Fruit fly (Drosophila melanogaster) whole organism, embryonic: ENCODE results near the gene drl.

Source experiments
- Adf1 ChIP-seq: fragments of 200-800 bp; sonication (Bioruptor generic); IDR thresholded peaks from 2 replicates; pipeline ENCODE4 v1.3.6; 2022; ENCODE audit warnings: missing biosample characterization, missing genetic modification characterization
- BEAF-32 ChIP-seq: fragments of 200-800 bp; sonication (Bioruptor generic); optimal IDR thresholded peaks from 3 replicates; lab custom pipeline; 2017; ENCODE audit warnings: missing biosample characterization, missing genetic modification characterization, mild to moderate bottlenecking, moderate library complexity, missing genetic modification reagents
- Bgb ChIP-seq: fragments of 200-800 bp; sonication (Bioruptor generic); IDR thresholded peaks from 2 replicates; pipeline ENCODE4 v1.3.6; 2022; ENCODE audit warnings: missing biosample characterization, missing genetic modification characterization; ENCODE audit not compliant: partially characterized antibody
- BtbVII ChIP-seq: fragments of 200-800 bp; sonication (Bioruptor generic); optimal IDR thresholded peaks from 3 replicates; lab custom pipeline; 2017; ENCODE audit warnings: missing biosample characterization, mild to moderate bottlenecking, missing genetic modification characterization
- CG10147 ChIP-seq: fragments of 200-800 bp; sonication (Bioruptor generic); optimal IDR thresholded peaks from 2 replicates; lab custom pipeline; 2019; ENCODE audit warnings: missing biosample characterization, mild to moderate bottlenecking, missing genetic modification characterization, moderate library complexity
- CG13775 ChIP-seq: fragments of 200-800 bp; sonication (Bioruptor generic); optimal IDR thresholded peaks from 3 replicates; lab custom pipeline; 2017; ENCODE audit warnings: missing biosample characterization, mild to moderate bottlenecking, missing genetic modification characterization
- CG13894 ChIP-seq: fragments of 200-800 bp; sonication (Bioruptor generic); optimal IDR thresholded peaks from 3 replicates; lab custom pipeline; 2018; ENCODE audit warnings: missing biosample characterization, mild to moderate bottlenecking, missing genetic modification characterization, moderate library complexity
- CG1529 ChIP-seq: fragments of 200-800 bp; sonication (Bioruptor generic); optimal IDR thresholded peaks from 3 replicates; lab custom pipeline; 2018; ENCODE audit warnings: missing biosample characterization, missing genetic modification characterization
- CG15696 ChIP-seq: fragments of 200-800 bp; sonication (Bioruptor generic); optimal IDR thresholded peaks from 2 replicates; lab custom pipeline; 2019; ENCODE audit warnings: missing biosample characterization, mild to moderate bottlenecking, missing genetic modification characterization, moderate library complexity
- CG1647 ChIP-seq: fragments of 200-800 bp; sonication (Bioruptor generic); optimal IDR thresholded peaks from 3 replicates; lab custom pipeline; 2016; ENCODE audit warnings: missing biosample characterization, missing genetic modification characterization
- CG16815 ChIP-seq: fragments of 200-800 bp; sonication (Bioruptor generic); optimal IDR thresholded peaks from 3 replicates; lab custom pipeline; 2017; ENCODE audit warnings: missing biosample characterization, mild to moderate bottlenecking, missing genetic modification characterization
- CG17612 ChIP-seq: fragments of 200-800 bp; sonication (Bioruptor generic); IDR thresholded peaks from 2 replicates; pipeline ENCODE4 v1.3.6; 2022; ENCODE audit warnings: missing biosample characterization, missing genetic modification characterization
- CG18011 ChIP-seq: fragments of 200-800 bp; sonication (Bioruptor generic); optimal IDR thresholded peaks from 2 replicates; lab custom pipeline; 2017; ENCODE audit warnings: missing biosample characterization, missing genetic modification characterization, mild to moderate bottlenecking, moderate library complexity, missing genotype
- CG2120 ChIP-seq: fragments of 200-800 bp; sonication (Bioruptor generic); optimal IDR thresholded peaks from 3 replicates; lab custom pipeline; 2016; ENCODE audit warnings: missing biosample characterization, missing genetic modification characterization
- CG2889 ChIP-seq: fragments of 200-800 bp; sonication (Bioruptor generic); IDR thresholded peaks from 3 replicates; pipeline ENCODE4 v1.3.6; 2022; ENCODE audit warnings: missing biosample characterization, missing genetic modification characterization
- CG4617 ChIP-seq: fragments of 200-800 bp; sonication (Bioruptor generic); optimal IDR thresholded peaks from 3 replicates; lab custom pipeline; 2016; ENCODE audit warnings: missing biosample characterization, missing genetic modification characterization, borderline replicate concordance
- CG4707 ChIP-seq: fragments of 200-800 bp; sonication (Bioruptor generic); optimal IDR thresholded peaks from 2 replicates; lab custom pipeline; 2018; ENCODE audit warnings: missing biosample characterization, mild to moderate bottlenecking, missing genetic modification characterization, moderate library complexity
- CG5953 ChIP-seq: fragments of 200-800 bp; sonication (Bioruptor generic); IDR thresholded peaks from 2 replicates; pipeline ENCODE4 v1.3.6; 2022; ENCODE audit warnings: missing biosample characterization, missing genetic modification characterization
- CG6689 ChIP-seq: fragments of 200-800 bp; sonication (Bioruptor generic); IDR thresholded peaks from 2 replicates; pipeline ENCODE4 v1.3.6; 2022; ENCODE audit warnings: missing biosample characterization, missing genetic modification characterization
- CG8388 ChIP-seq: fragments of 200-800 bp; sonication (Bioruptor generic); optimal IDR thresholded peaks from 2 replicates; lab custom pipeline; 2019; ENCODE audit warnings: missing biosample characterization, mild to moderate bottlenecking, missing genetic modification characterization, moderate library complexity
- CG9215 ChIP-seq: fragments of 200-800 bp; sonication (Bioruptor generic); IDR thresholded peaks from 2 replicates; pipeline ENCODE4 v1.3.6; 2022; ENCODE audit warnings: missing biosample characterization, missing genetic modification characterization
- CG9609 ChIP-seq: fragments of 200-800 bp; sonication (Bioruptor generic); optimal IDR thresholded peaks from 3 replicates; lab custom pipeline; 2016; ENCODE audit warnings: missing biosample characterization, missing genetic modification characterization
- CrebB ChIP-seq: fragments of 200-800 bp; sonication (Bioruptor generic); optimal IDR thresholded peaks from 3 replicates; lab custom pipeline; 2018; ENCODE audit warnings: missing biosample characterization, mild to moderate bottlenecking, missing genetic modification characterization
- Gsc ChIP-seq: fragments of 200-800 bp; sonication (Bioruptor generic); IDR thresholded peaks from 2 replicates; pipeline ENCODE4 v1.3.6; 2022; ENCODE audit warnings: missing biosample characterization, missing genetic modification characterization
- Gug ChIP-seq: fragments of 200-800 bp; sonication (Bioruptor generic); IDR thresholded peaks from 4 replicates; pipeline ENCODE4 v1.3.6; 2022; ENCODE audit warnings: missing biosample characterization, missing genetic modification characterization
- HHEX ChIP-seq: fragments of 200-800 bp; sonication (Bioruptor generic); optimal IDR thresholded peaks from 3 replicates; lab custom pipeline; 2017; ENCODE audit warnings: missing biosample characterization, mild to moderate bottlenecking, missing genetic modification characterization, missing genetic modification reagents
- HLH54F ChIP-seq: fragments of 200-800 bp; sonication (Bioruptor generic); optimal IDR thresholded peaks from 3 replicates; lab custom pipeline; 2016; ENCODE audit warnings: missing biosample characterization, missing genetic modification characterization
- Hmx ChIP-seq: fragments of 200-800 bp; sonication (Bioruptor generic); optimal IDR thresholded peaks from 2 replicates; lab custom pipeline; 2016; ENCODE audit warnings: missing biosample characterization, missing genetic modification characterization
- MTF-1 ChIP-seq: fragments of 200-800 bp; sonication (Bioruptor generic); optimal IDR thresholded peaks from 2 replicates; lab custom pipeline; 2018; ENCODE audit warnings: missing biosample characterization, mild to moderate bottlenecking, missing genetic modification characterization, borderline replicate concordance
- Oaz ChIP-seq: fragments of 200-800 bp; sonication (Bioruptor generic); IDR thresholded peaks from 2 replicates; pipeline ENCODE4 v1.3.6; 2022; ENCODE audit warnings: missing biosample characterization, missing genetic modification characterization
- Xrp1 ChIP-seq: fragments of 200-800 bp; sonication (Bioruptor generic); IDR thresholded peaks from 2 replicates; pipeline ENCODE4 v1.3.6; 2022; ENCODE audit warnings: missing biosample characterization, missing genetic modification characterization
- al ChIP-seq: fragments of 200-800 bp; sonication (Bioruptor generic); IDR thresholded peaks from 2 replicates; pipeline ENCODE4 v1.3.6; 2022; ENCODE audit warnings: missing biosample characterization, missing genetic modification characterization
- az2 ChIP-seq: fragments of 200-800 bp; sonication (Bioruptor generic); optimal IDR thresholded peaks from 3 replicates; lab custom pipeline; 2016; ENCODE audit warnings: missing biosample characterization, missing genetic modification characterization
- cad ChIP-seq: fragments of >200 bp; optimal IDR thresholded peaks from 2 replicates; lab custom pipeline; 2017; ENCODE audit warnings: missing biosample characterization, missing genetic modification characterization
- crc ChIP-seq: fragments of 200-800 bp; sonication (Bioruptor generic); optimal IDR thresholded peaks from 2 replicates; lab custom pipeline; 2016; ENCODE audit warnings: missing biosample characterization, missing genetic modification characterization
- croc ChIP-seq: fragments of 200-800 bp; sonication (Bioruptor generic); conservative IDR thresholded peaks from 3 replicates; pipeline ENCODE4 v1.3.6; 2022; ENCODE audit warnings: missing biosample characterization, missing genetic modification characterization
- danr ChIP-seq: fragments of 200-800 bp; sonication (Bioruptor generic); IDR thresholded peaks from 2 replicates; pipeline ENCODE4 v1.3.6; 2022; ENCODE audit warnings: missing biosample characterization, missing genetic modification characterization
- dpn ChIP-seq, 2 experiments: fragments of 200-800 bp; sonication (Bioruptor generic); optimal IDR thresholded peaks; 3 replicates each; lab custom pipeline; 2016; ENCODE audit warnings: missing biosample characterization in 2 of 2, missing genetic modification characterization in 2 of 2
- esg ChIP-seq: fragments of 200-800 bp; sonication (Bioruptor generic); conservative IDR thresholded peaks from 2 replicates; pipeline ENCODE4 v1.3.6; 2022; ENCODE audit warnings: missing biosample characterization, missing genetic modification characterization
- hth ChIP-seq: fragments of >200 bp; optimal IDR thresholded peaks from 2 replicates; lab custom pipeline; 2017; ENCODE audit warnings: inconsistent platforms
- kay ChIP-seq: fragments of 200-800 bp; sonication (Bioruptor generic); optimal IDR thresholded peaks from 2 replicates; lab custom pipeline; 2016; ENCODE audit warnings: missing biosample characterization, missing genetic modification characterization
- lilli ChIP-seq: fragments of 200-800 bp; sonication (Bioruptor generic); optimal IDR thresholded peaks from 3 replicates; lab custom pipeline; 2016; ENCODE audit warnings: missing biosample characterization, missing genetic modification characterization
- peb ChIP-seq: fragments of 200-800 bp; sonication (Bioruptor generic); IDR thresholded peaks from 2 replicates; pipeline ENCODE4 v1.3.6; 2022; ENCODE audit warnings: missing biosample characterization, missing genetic modification characterization
- prd ChIP-seq, 3 experiments: fragments of >200 bp in 2 of 3; fragments of 200-800 bp in 1 of 3; sonication (Bioruptor generic) in 1 of 3; optimal IDR thresholded peaks in 2 of 3; IDR thresholded peaks in 1 of 3; 2 replicates in 2 of 3; 3 replicates in 1 of 3; pipeline versions ENCODE4 v1.3.6 to Lab custom; 2017 to 2022; ENCODE audit warnings: missing biosample characterization in 1 of 3, missing genetic modification characterization in 1 of 3
- ranshi ChIP-seq: fragments of 200-800 bp; sonication (Bioruptor generic); IDR thresholded peaks from 2 replicates; pipeline ENCODE4 v1.3.6; 2022; ENCODE audit warnings: missing biosample characterization, missing genetic modification characterization
- so ChIP-seq: fragments of 200-800 bp; sonication (Bioruptor generic); IDR thresholded peaks from 3 replicates; pipeline ENCODE4 v1.3.6; 2022; ENCODE audit warnings: missing biosample characterization, missing genetic modification characterization
- ttk ChIP-seq: fragments of 200-800 bp; sonication (Bioruptor generic); IDR thresholded peaks from 2 replicates; pipeline ENCODE4 v2.1.2; 2022; ENCODE audit warnings: missing biosample characterization, missing genetic modification characterization
- tx ChIP-seq: fragments of 200-800 bp; sonication (Bioruptor generic); optimal IDR thresholded peaks from 2 replicates; lab custom pipeline; 2016; ENCODE audit warnings: missing biosample characterization, missing genetic modification characterization
- wor ChIP-seq: fragments of 200-800 bp; sonication (Bioruptor generic); IDR thresholded peaks from 2 replicates; pipeline ENCODE4 v1.3.6; 2022; ENCODE audit warnings: missing biosample characterization, missing genetic modification characterization

The drl gene

DNA sequence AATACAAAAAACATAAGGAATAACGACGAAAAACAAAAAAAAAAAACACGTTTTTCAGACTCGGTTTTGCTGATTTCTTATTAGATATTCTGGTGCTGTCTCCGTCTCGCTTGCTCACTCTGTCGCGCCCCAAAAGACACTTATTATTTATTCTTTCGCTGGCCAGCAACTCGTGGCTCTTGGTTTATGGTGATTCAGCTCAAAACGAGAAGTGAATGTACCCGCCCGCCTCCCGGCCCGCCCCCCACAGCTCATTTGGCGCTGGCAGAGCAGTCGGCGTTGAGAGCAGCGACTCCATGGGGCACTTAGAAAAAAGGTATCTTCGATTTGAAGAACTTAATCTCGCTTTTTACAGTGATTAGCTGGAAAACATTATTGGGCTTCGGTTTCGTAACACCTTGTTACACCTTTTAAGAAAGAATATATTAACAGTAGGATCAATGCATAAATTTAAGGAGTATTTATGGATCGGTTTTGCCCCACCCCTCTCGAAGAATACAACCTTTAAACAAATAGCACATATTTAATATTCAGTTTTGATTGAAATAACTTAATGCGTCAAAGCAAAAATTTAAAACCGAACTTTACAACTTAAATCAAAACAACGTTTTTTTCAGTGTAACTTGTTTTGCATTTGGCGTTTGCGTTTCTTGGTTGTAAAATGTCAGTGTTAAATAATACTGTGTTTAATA, 48.6 kb upstream of the drl start (continued):
- TF ChIP-seq CG16815 (GFP tag; lab: Kevin White, UChicago) (peak; percentile 69), CrebB (peak; percentile 48), esg (GFP tag; lab: Robert Waterston, UW) (peak; percentile 50; the same call in 1 of the 2 replicates), CG9609 (GFP tag; lab: Kevin White, UChicago) (peak; percentile 50), CG17612 (GFP tag; lab: Robert Waterston, UW) (no peak), peb (GFP tag; lab: Robert Waterston, UW) (no peak), Adf1 (GFP tag; lab: Robert Waterston, UW) (peak; percentile 87), HHEX (GFP tag; lab: Kevin White, UChicago) (peak; percentile 79), Gug (peak; percentile 48; the same call in 1 of the 4 replicates), CG8388 (GFP tag; lab: Kevin White, UChicago) (peak; percentile 70), prd (optimal IDR thresholded peaks at IDR 0.05; lab: Kevin White, UChicago) (no peak), prd (GFP tag; IDR thresholded peaks at IDR 0.05; lab: Robert Waterston, UW) (peak; percentile 58; the same call in 2 of the 3 replicates), hth (lab: Kevin White, UChicago) (no peak), Xrp1 (peak; percentile 57; the same call in 1 of the 2 replicates), HLH54F (GFP tag; lab: Kevin White, UChicago) (peak; percentile 70), CG13894 (tag; lab: Kevin White, UChicago) (peak; percentile 62), wor (GFP tag; lab: Robert Waterston, UW) (peak; percentile 27; the same call in 1 of the 2 replicates), al (peak; percentile 49), tx (GFP tag; lab: Kevin White, UChicago) (peak; percentile 53), MTF-1 (GFP tag; lab: Kevin White, UChicago) (no peak), CG18011 (GFP tag; lab: Kevin White, UChicago) (peak; percentile 52), CG9215 (peak; percentile 57), CG5953 (GFP tag; lab: Robert Waterston, UW) (no peak), cad (no peak), kay (peak; percentile 10), Gsc (no peak), CG15696 (peak; percentile 28), CG10147 (GFP tag; lab: Kevin White, UChicago) (peak; percentile 80), CG1647 (GFP tag; lab: Kevin White, UChicago) (peak; percentile 68), lilli (GFP tag; lab: Kevin White, UChicago) (peak; percentile 79), ranshi (GFP tag; lab: Robert Waterston, UW) (peak; percentile 54; the same call in 1 of the 2 replicates), BtbVII (GFP tag; lab: Kevin White, UChicago) (peak; percentile 81), Hmx (GFP tag; lab: Kevin White, UChicago) (peak; percentile 41), CG1529 (GFP tag; lab: Kevin White, UChicago) (peak; percentile 52), danr (GFP tag; lab: Robert Waterston, UW) (0 out of 2 replicates have a peak, but pooled peaks have one; percentile 21), croc (GFP tag; lab: Robert Waterston, UW) (peak; percentile 42; the same call in 2 of the 3 replicates), CG4617 (GFP tag; lab: Kevin White, UChicago) (no peak), BEAF-32 (no peak), Bgb (GFP tag; lab: Robert Waterston, UW) (no peak), az2 (GFP tag; lab: Kevin White, UChicago) (peak; percentile 69), Oaz (GFP tag; lab: Robert Waterston, UW) (no peak), ttk (GFP tag; lab: Robert Waterston, UW) (no peak), CG6689 (GFP tag; lab: Robert Waterston, UW) (peak; percentile 65), CG2120 (GFP tag; lab: Kevin White, UChicago) (peak; percentile 84), crc (peak; percentile 47), so (GFP tag; lab: Robert Waterston, UW) (peak; percentile 73), CG2889 (GFP tag; lab: Robert Waterston, UW) (peak; percentile 57; the same call in 1 of the 3 replicates), dpn (GFP tag; optimal IDR thresholded peaks at IDR 0.05; lab: Kevin White, UChicago) (peak; percentile 74 to 80), CG13775 (GFP tag; lab: Kevin White, UChicago) (peak; percentile 82), CG4707 (peak; percentile 18)
